Fruit fly (Drosophila melanogaster): ENCODE data around the gene Sirup.

The Sirup gene

DNA sequence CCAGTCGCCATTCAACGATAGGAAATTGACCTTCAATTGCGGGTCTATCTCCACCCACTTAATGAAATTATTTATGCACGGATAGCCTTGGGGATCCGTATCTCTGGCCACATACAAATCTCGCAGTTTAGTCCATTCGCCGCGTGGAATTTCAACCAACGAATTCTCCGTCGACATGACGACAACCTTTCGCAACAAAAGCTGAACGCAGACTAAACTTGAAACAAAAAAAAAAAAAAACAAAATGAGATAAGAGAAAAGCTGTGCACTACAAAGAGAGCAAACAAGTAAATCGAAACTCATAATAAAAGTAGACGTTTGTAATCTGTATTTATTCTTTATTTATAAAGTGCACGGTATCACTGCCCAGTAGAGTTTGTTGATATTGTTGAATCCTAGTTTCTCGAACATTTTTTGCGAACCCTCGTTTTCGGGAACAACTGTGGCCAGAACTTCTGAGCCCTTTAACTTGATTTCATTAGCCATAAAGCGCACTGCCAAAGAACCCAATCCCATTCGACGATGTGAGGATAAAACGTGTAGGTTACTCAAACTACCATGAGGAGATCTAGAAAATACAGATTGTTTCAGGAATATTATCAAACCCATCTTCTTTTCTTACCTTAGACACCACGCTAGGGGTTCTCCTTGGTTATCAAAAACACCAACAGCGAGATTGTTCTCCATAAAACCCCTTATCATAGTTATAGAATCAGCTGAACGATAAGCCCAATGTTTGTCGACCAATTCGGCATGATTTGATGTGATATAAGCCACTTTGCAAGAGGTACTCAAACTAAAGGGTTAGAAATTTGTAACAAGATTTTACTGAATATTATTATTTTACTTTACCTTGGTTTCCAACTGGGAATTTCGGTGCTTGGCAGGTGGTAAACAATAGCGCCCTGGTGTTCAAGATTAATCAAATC is 10.9 kb downstream of the Sirup start, which contains the start of gene CG12560 (continued):
- TF ChIP-seq dsx (GFP tag; optimal IDR thresholded peaks at IDR 0.05; ENCODE audit: poor library complexity, severe bottlenecking): peak; percentile 12
- TF ChIP-seq lz (GFP tag; optimal IDR thresholded peaks at IDR 0.05): no peak
- no peak for TF ChIP-seq CG4318 (GFP tag; optimal IDR thresholded peaks at IDR 0.05)
- TF ChIP-seq CG15336 (GFP tag; IDR thresholded peaks at IDR 0.05): peak; percentile 34; the same call in 1 of the 2 replicates
- no peak for TF ChIP-seq CG11902 (GFP tag; optimal IDR thresholded peaks at IDR 0.05)
- peak; percentile 15 for TF ChIP-seq CG6792 (GFP tag; optimal IDR thresholded peaks at IDR 0.05)
- no peak for TF ChIP-seq esn (GFP tag; optimal IDR thresholded peaks at IDR 0.05)
- peak; percentile 10 for TF ChIP-seq dac (GFP tag; optimal IDR thresholded peaks at IDR 0.05)
- no peak for TF ChIP-seq CG3032 (tag; optimal IDR thresholded peaks at IDR 0.05)

DNA sequence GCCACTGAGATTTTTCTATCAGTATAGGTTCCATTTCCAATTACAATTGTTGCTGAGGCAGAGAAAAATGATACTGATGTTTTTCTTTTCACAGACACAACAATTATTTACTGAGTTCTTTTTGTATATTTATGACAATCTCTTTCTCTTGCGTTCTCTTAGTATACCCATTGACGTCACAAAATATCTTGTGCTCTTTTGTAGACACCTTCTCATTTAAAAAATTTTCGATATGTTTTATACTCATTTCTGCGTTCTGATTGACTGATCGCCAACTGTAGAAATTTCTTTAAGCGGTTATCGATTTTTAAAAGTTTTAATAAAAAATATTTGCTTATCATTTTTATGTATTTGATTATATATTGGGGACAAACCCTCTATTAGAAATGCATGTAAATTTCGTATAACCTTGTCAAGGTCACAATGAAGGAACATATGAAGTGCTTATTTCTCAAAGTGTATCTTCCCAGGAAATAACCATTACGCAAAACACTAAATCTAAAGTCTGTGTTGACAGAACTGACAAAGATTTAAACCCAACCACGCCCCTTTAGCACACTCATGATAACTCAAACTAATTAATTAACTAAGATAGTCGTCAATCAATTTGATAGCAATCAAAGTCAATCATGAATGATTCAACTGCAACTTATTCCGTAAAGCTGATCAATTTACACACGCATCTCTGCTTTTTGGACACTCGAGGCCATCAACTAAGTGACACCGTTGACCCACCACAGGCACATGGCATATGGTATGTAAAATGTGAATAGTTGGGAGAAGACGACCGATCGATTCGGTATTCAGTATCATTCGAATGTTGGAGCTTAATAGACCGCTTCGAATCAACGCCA is 12.2 kb downstream of the Sirup start, which contains the start of the genes Glyat and Tg:
Glyat (minus strand) TSS at position 51 of the 854 bp plus-strand sequence.
Tg (plus strand) TSS at position 804 of the 854 bp plus-strand sequence.
- TF ChIP-seq dsx (GFP tag; optimal IDR thresholded peaks at IDR 0.05; ENCODE audit: poor library complexity, severe bottlenecking) (peak; percentile 5), CG8119 (GFP tag; IDR thresholded peaks at IDR 0.05) (no peak; the same call in 2 of the 3 replicates), fkh (GFP tag; optimal IDR thresholded peaks at IDR 0.05) (peak; percentile 23), Hr4 (GFP tag; optimal IDR thresholded peaks at IDR 0.05) (no peak), cyc (GFP tag; optimal IDR thresholded peaks at IDR 0.05) (no peak), achi (GFP tag; optimal IDR thresholded peaks at IDR 0.05) (no peak), Met (GFP tag; optimal IDR thresholded peaks at IDR 0.05) (no peak), Eip78C (GFP tag) (peak; percentile 14), vri (GFP tag; optimal IDR thresholded peaks at IDR 0.05) (no peak), ss (GFP tag; optimal IDR thresholded peaks at IDR 0.05) (no peak), Eip93F (GFP tag; optimal IDR thresholded peaks at IDR 0.05) (no peak), eg (GFP tag; IDR thresholded peaks at IDR 0.05) (peak; percentile 34; the same call in 1 of the 3 replicates), CG8632 (GFP tag; optimal IDR thresholded peaks at IDR 0.05) (no peak), Hr39 (GFP tag; optimal IDR thresholded peaks at IDR 0.05) (no peak), OdsH (GFP tag; optimal IDR thresholded peaks at IDR 0.05) (no peak), CG11902 (GFP tag; optimal IDR thresholded peaks at IDR 0.05) (no peak), Lpt (GFP tag; optimal IDR thresholded peaks at IDR 0.05) (no peak), CG11762 (GFP tag; optimal IDR thresholded peaks at IDR 0.05; ENCODE audit: insufficient read depth) (no peak), CG10669 (GFP tag; optimal IDR thresholded peaks at IDR 0.05) (no peak)

DNA sequence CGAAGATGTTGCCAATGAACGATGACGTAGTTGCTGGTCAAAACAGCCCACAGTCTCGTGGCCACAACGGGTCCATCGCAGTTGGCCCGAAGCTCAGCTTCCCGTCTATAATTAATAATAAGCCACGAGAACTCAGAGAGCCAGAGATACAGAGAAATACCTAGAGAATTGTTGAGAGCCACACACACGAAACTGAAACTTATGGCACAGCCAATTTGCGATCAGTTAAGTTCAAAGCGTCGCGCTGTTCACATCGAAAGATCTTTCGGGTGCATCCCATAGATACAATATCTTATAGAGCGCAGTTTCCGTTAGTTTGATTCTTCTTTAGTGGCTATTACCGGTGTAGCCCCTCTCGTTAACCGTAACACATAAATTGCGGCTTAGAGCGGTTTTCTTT is 13.9 kb downstream of the Sirup start:
- TF ChIP-seq Eip78C (GFP tag) (peak; percentile 45), CG10669 (GFP tag; optimal IDR thresholded peaks at IDR 0.05) (no peak)

DNA sequence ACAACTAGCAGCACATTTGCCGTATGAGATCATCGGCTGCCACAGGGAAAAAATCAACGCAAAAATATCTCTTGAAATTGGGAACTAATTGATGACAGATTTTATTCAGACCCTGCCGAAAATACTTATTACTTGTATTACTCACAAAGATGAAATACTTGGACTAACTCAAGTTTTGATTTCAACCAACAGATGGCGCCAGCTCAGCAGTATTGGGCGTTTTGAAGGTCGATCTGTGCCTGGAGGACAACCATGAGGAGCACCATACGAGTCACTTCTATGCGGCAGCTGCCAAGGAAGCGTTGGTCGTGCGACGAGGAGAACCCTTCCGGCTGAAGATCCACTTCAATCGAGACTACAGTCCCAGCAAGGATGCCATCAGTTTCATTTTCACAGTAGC is 25.7 kb downstream of the Sirup start:
- TF ChIP-seq CG6792 (GFP tag; optimal IDR thresholded peaks at IDR 0.05) (no peak), CG11902 (GFP tag; optimal IDR thresholded peaks at IDR 0.05) (no peak), Sox102F (GFP tag; optimal IDR thresholded peaks at IDR 0.05) (no peak), topi (GFP tag; optimal IDR thresholded peaks at IDR 0.05) (no peak), Hr4 (GFP tag; optimal IDR thresholded peaks at IDR 0.05) (no peak), fd85E (GFP tag; optimal IDR thresholded peaks at IDR 0.05) (no peak), Met (GFP tag; optimal IDR thresholded peaks at IDR 0.05) (no peak), CG11762 (GFP tag; optimal IDR thresholded peaks at IDR 0.05; ENCODE audit: insufficient read depth) (no peak), acj6 (GFP tag; optimal IDR thresholded peaks at IDR 0.05) (no peak), Gug (GFP tag; IDR thresholded peaks at IDR 0.05) (no peak), CG8632 (GFP tag; optimal IDR thresholded peaks at IDR 0.05) (no peak)
